Fruit fly (Drosophila melanogaster) whole organism, embryonic: ENCODE measurements around the gene mop.

Source experiments
- Atf3 ChIP-seq: fragments of 200-800 bp; sonication (Bioruptor generic); optimal IDR thresholded peaks from 3 replicates; lab custom pipeline; 2016; ENCODE audit warnings: missing biosample characterization, missing genetic modification characterization
- Bgb ChIP-seq: fragments of 200-800 bp; sonication (Bioruptor generic); IDR thresholded peaks from 2 replicates; pipeline ENCODE4 v1.3.6; 2022; ENCODE audit warnings: missing biosample characterization, missing genetic modification characterization; ENCODE audit not compliant: partially characterized antibody
- Bteb2 ChIP-seq: fragments of 200-800 bp; sonication (Bioruptor generic); optimal IDR thresholded peaks from 2 replicates; lab custom pipeline; 2016; ENCODE audit warnings: missing biosample characterization, missing genetic modification characterization
- CG10543 ChIP-seq: fragments of 200-800 bp; sonication (Bioruptor generic); optimal IDR thresholded peaks from 3 replicates; lab custom pipeline; 2017; ENCODE audit warnings: missing biosample characterization, mild to moderate bottlenecking, missing genetic modification characterization, moderate library complexity
- CG10654 ChIP-seq: fragments of 200-800 bp; sonication (Bioruptor generic); optimal IDR thresholded peaks from 2 replicates; lab custom pipeline; 2016; ENCODE audit warnings: missing biosample characterization, missing genetic modification characterization
- CG11504 ChIP-seq: fragments of 200-800 bp; sonication (Bioruptor generic); optimal IDR thresholded peaks from 3 replicates; lab custom pipeline; 2019; ENCODE audit warnings: missing biosample characterization, mild to moderate bottlenecking, missing genetic modification characterization, moderate library complexity
- CG11560 ChIP-seq: fragments of 200-800 bp; sonication (Bioruptor generic); IDR thresholded peaks from 3 replicates; pipeline ENCODE4 v1.3.6; 2022; ENCODE audit warnings: missing biosample characterization, missing genetic modification characterization
- CG11723 ChIP-seq: fragments of 200-800 bp; sonication (Bioruptor generic); optimal IDR thresholded peaks from 2 replicates; lab custom pipeline; 2017; ENCODE audit warnings: missing biosample characterization, mild to moderate bottlenecking, missing genetic modification characterization
- CG12236 ChIP-seq: fragments of 200-800 bp; sonication (Bioruptor generic); optimal IDR thresholded peaks from 2 replicates; lab custom pipeline; 2016; ENCODE audit warnings: missing biosample characterization, missing genetic modification characterization
- CG12391 ChIP-seq: fragments of 200-800 bp; sonication (Bioruptor generic); optimal IDR thresholded peaks from 3 replicates; lab custom pipeline; 2018; ENCODE audit warnings: missing biosample characterization, mild to moderate bottlenecking, missing genetic modification characterization, moderate library complexity
- CG12769 ChIP-seq: fragments of 200-800 bp; sonication (Bioruptor generic); optimal IDR thresholded peaks from 2 replicates; lab custom pipeline; 2019; ENCODE audit warnings: missing biosample characterization, mild to moderate bottlenecking, missing genetic modification characterization, moderate library complexity
- CG14710 ChIP-seq: fragments of 200-800 bp; sonication (Bioruptor generic); optimal IDR thresholded peaks from 3 replicates; lab custom pipeline; 2019; ENCODE audit warnings: missing biosample characterization, mild to moderate bottlenecking, missing genetic modification characterization, moderate library complexity
- CG15514 ChIP-seq: fragments of 200-800 bp; sonication (Bioruptor generic); optimal IDR thresholded peaks from 3 replicates; lab custom pipeline; 2017; ENCODE audit warnings: missing biosample characterization, missing genetic modification characterization, mild to moderate bottlenecking, moderate library complexity, missing genetic modification reagents
- CG15601 ChIP-seq: fragments of 200-800 bp; sonication (Bioruptor generic); optimal IDR thresholded peaks from 3 replicates; lab custom pipeline; 2019; ENCODE audit warnings: missing biosample characterization, mild to moderate bottlenecking, missing genetic modification characterization, moderate library complexity
- CG1602 ChIP-seq: fragments of 200-800 bp; sonication (Bioruptor generic); optimal IDR thresholded peaks from 3 replicates; lab custom pipeline; 2016; ENCODE audit warnings: missing biosample characterization, missing genetic modification characterization
- CG16863 ChIP-seq: fragments of 200-800 bp; sonication (Bioruptor generic); optimal IDR thresholded peaks from 3 replicates; lab custom pipeline; 2016; ENCODE audit warnings: missing biosample characterization, missing genetic modification characterization
- CG18476 ChIP-seq: fragments of 200-800 bp; sonication (Bioruptor generic); optimal IDR thresholded peaks from 2 replicates; lab custom pipeline; 2016; ENCODE audit warnings: missing biosample characterization, mild to moderate bottlenecking, missing genetic modification characterization
- CG2889 ChIP-seq: fragments of 200-800 bp; sonication (Bioruptor generic); IDR thresholded peaks from 3 replicates; pipeline ENCODE4 v1.3.6; 2022; ENCODE audit warnings: missing biosample characterization, missing genetic modification characterization
- CG33557 ChIP-seq: fragments of 200-800 bp; sonication (Bioruptor generic); optimal IDR thresholded peaks from 2 replicates; lab custom pipeline; 2019; ENCODE audit warnings: missing biosample characterization, mild to moderate bottlenecking, missing genetic modification characterization, moderate library complexity
- CG3838 ChIP-seq: fragments of 200-800 bp; sonication (Bioruptor generic); optimal IDR thresholded peaks from 3 replicates; lab custom pipeline; 2016; ENCODE audit warnings: missing biosample characterization, missing genetic modification characterization
- CG5953 ChIP-seq: fragments of 200-800 bp; sonication (Bioruptor generic); IDR thresholded peaks from 2 replicates; pipeline ENCODE4 v1.3.6; 2022; ENCODE audit warnings: missing biosample characterization, missing genetic modification characterization
- Camta ChIP-seq: fragments of 200-800 bp; sonication (Bioruptor generic); optimal IDR thresholded peaks from 2 replicates; lab custom pipeline; 2016; ENCODE audit warnings: missing biosample characterization, missing genetic modification characterization
- Chrac-16 ChIP-seq: fragments of 200-800 bp; sonication (Bioruptor generic); optimal IDR thresholded peaks from 3 replicates; lab custom pipeline; 2016; ENCODE audit warnings: missing biosample characterization, missing genetic modification characterization
- D ChIP-seq, 2 experiments: fragments of 200-800 bp in 1 of 2; fragments of >200 bp in 1 of 2; sonication (Bioruptor generic) in 1 of 2; optimal IDR thresholded peaks; 2 replicates in 1 of 2; 3 replicates in 1 of 2; lab custom pipeline; 2017; ENCODE audit warnings: mild to moderate bottlenecking in 1 of 2, missing biosample characterization in 1 of 2, missing genetic modification characterization in 1 of 2, missing genetic modification reagents in 1 of 2
- Dip2 ChIP-seq: fragments of 200-800 bp; sonication (Bioruptor generic); IDR thresholded peaks from 2 replicates; pipeline ENCODE4 v1.3.6; 2022; ENCODE audit warnings: missing biosample characterization, missing genetic modification characterization
- Ets65A ChIP-seq: fragments of 200-800 bp; sonication (Bioruptor generic); peaks from one replicate; lab custom pipeline; 2016; ENCODE audit warnings: missing biosample characterization, missing genetic modification characterization
- H2.0 ChIP-seq: fragments of 200-800 bp; sonication (Bioruptor generic); IDR thresholded peaks from 2 replicates; pipeline ENCODE4 v1.3.6; 2022; ENCODE audit warnings: missing biosample characterization, missing genetic modification characterization
- HLH3B ChIP-seq: fragments of 200-800 bp; sonication (Bioruptor generic); IDR thresholded peaks from 2 replicates; pipeline ENCODE4 v1.3.6; 2022; ENCODE audit warnings: missing biosample characterization, missing genetic modification characterization
- Hsf ChIP-seq: fragments of 200-800 bp; sonication (Bioruptor generic); optimal IDR thresholded peaks from 3 replicates; lab custom pipeline; 2016; ENCODE audit warnings: missing biosample characterization, missing genetic modification characterization
- Mad ChIP-seq: fragments of 200-800 bp; sonication (Bioruptor generic); optimal IDR thresholded peaks from 2 replicates; lab custom pipeline; 2016; ENCODE audit warnings: missing biosample characterization, missing genetic modification characterization
- Optix ChIP-seq: fragments of 200-800 bp; sonication (Bioruptor generic); IDR thresholded peaks from 3 replicates; pipeline ENCODE4 v1.3.6; 2022; ENCODE audit warnings: missing biosample characterization, missing genetic modification characterization
- Scr ChIP-seq: fragments of 200-800 bp; sonication (Bioruptor generic); IDR thresholded peaks from 2 replicates; pipeline ENCODE4 v1.3.6; 2022; ENCODE audit warnings: missing biosample characterization, missing genetic modification characterization; ENCODE audit not compliant: partially characterized antibody
- Stat92E ChIP-seq, 3 experiments: fragments of >200 bp in 2 of 3; fragments of 200-800 bp in 1 of 3; sonication (Bioruptor generic) in 1 of 3; optimal IDR thresholded peaks; 2 replicates each; lab custom pipeline; 2017 to 2019; ENCODE audit warnings: missing biosample characterization in 3 of 3, missing genetic modification characterization in 3 of 3, mild to moderate bottlenecking in 1 of 3, moderate library complexity in 1 of 3
- ash1 ChIP-seq: fragments of 200-800 bp; sonication (Bioruptor generic); optimal IDR thresholded peaks from 2 replicates; lab custom pipeline; 2018; ENCODE audit warnings: missing biosample characterization, mild to moderate bottlenecking, missing genetic modification characterization
- btn ChIP-seq: fragments of 200-800 bp; sonication (Bioruptor generic); optimal IDR thresholded peaks from 2 replicates; lab custom pipeline; 2016; ENCODE audit warnings: missing biosample characterization, missing genetic modification characterization
- dimm ChIP-seq: fragments of 200-800 bp; sonication (Bioruptor generic); IDR thresholded peaks from 2 replicates; pipeline ENCODE4 v1.3.6; 2022; ENCODE audit warnings: missing biosample characterization, missing genetic modification characterization
- dmrt99B ChIP-seq: fragments of 200-800 bp; sonication (Bioruptor generic); optimal IDR thresholded peaks from 2 replicates; lab custom pipeline; 2018; ENCODE audit warnings: missing biosample characterization, mild to moderate bottlenecking, missing genetic modification characterization, moderate library complexity
- ewg ChIP-seq: fragments of 200-800 bp; sonication (Bioruptor generic); optimal IDR thresholded peaks from 3 replicates; lab custom pipeline; 2017; ENCODE audit warnings: mild to moderate bottlenecking, missing biosample characterization, missing genetic modification reagents, missing genetic modification characterization
- fd3F ChIP-seq: fragments of 200-800 bp; sonication (Bioruptor generic); optimal IDR thresholded peaks from 2 replicates; lab custom pipeline; 2018; ENCODE audit warnings: missing biosample characterization, mild to moderate bottlenecking, missing genetic modification characterization, moderate library complexity
- gcm ChIP-seq: fragments of 200-800 bp; sonication (Bioruptor generic); optimal IDR thresholded peaks from 2 replicates; lab custom pipeline; 2019; ENCODE audit warnings: missing biosample characterization, mild to moderate bottlenecking, missing genetic modification characterization, moderate library complexity
- gsb ChIP-seq: fragments of 200-800 bp; sonication (Bioruptor generic); IDR thresholded peaks from 2 replicates; pipeline ENCODE4 v1.3.6; 2022; ENCODE audit warnings: missing biosample characterization, missing genetic modification characterization
- hth ChIP-seq: fragments of >200 bp; optimal IDR thresholded peaks from 2 replicates; lab custom pipeline; 2017; ENCODE audit warnings: inconsistent platforms
- lola ChIP-seq, 3 experiments: fragments of >200 bp in 2 of 3; fragments of 200-800 bp in 1 of 3; sonication (Bioruptor generic) in 1 of 3; optimal IDR thresholded peaks; 2 replicates each; lab custom pipeline; 2017 to 2019; ENCODE audit warnings: missing biosample characterization in 3 of 3, missing genetic modification characterization in 3 of 3, mild to moderate bottlenecking in 1 of 3, moderate library complexity in 1 of 3
- oc ChIP-seq: fragments of 200-800 bp; sonication (Bioruptor generic); optimal IDR thresholded peaks from 2 replicates; lab custom pipeline; 2018; ENCODE audit warnings: missing biosample characterization, mild to moderate bottlenecking, missing genetic modification characterization, moderate library complexity
- pfk ChIP-seq: fragments of 200-800 bp; sonication (Bioruptor generic); optimal IDR thresholded peaks from 2 replicates; lab custom pipeline; 2018; ENCODE audit warnings: missing biosample characterization, mild to moderate bottlenecking, missing genetic modification characterization, moderate library complexity
- shn ChIP-seq: fragments of 200-800 bp; sonication (Bioruptor generic); optimal IDR thresholded peaks from 3 replicates; lab custom pipeline; 2016; ENCODE audit warnings: missing biosample characterization, missing genetic modification characterization
- sima ChIP-seq: fragments of 200-800 bp; sonication (Bioruptor generic); optimal IDR thresholded peaks from 2 replicates; lab custom pipeline; 2016; ENCODE audit warnings: missing biosample characterization, missing genetic modification characterization
- tio ChIP-seq: fragments of 200-800 bp; sonication (Bioruptor generic); optimal IDR thresholded peaks from 2 replicates; lab custom pipeline; 2017; ENCODE audit warnings: missing biosample characterization, missing genetic modification characterization, inconsistent platforms
- unpg ChIP-seq: fragments of 200-800 bp; sonication (Bioruptor generic); optimal IDR thresholded peaks from 3 replicates; lab custom pipeline; 2018; ENCODE audit warnings: missing biosample characterization, mild to moderate bottlenecking, missing genetic modification characterization, moderate library complexity

mop gene

DNA sequence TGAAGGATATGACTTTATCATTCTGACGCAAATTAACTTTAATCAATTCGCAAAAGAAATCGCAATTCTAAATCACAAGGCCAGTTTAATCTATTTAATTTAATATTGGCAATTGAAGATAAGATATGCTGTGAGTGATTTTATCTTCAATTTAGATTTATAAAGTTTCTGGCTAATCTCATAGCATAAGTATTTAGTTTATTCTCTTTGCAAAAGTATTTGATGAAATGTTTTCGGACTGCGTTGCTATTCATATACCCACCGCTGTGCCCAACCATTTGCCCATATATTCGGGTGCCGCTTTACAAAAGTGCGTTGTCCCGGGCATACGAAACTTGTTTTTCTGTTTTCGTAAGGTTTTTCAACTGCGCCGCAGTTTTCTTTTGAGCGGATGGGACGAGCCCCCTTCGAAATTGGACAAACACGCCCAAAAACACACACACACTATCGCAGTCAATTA is 9.1 kb upstream of the mop start (continued):
- TF ChIP-seq fd3F (GFP tag; lab: Kevin White, UChicago), result peak; percentile 95
- no peak for TF ChIP-seq D (optimal IDR thresholded peaks at IDR 0.05; lab: Kevin White, UChicago)
- peak; percentile 98 for TF ChIP-seq D (GFP tag; optimal IDR thresholded peaks at IDR 0.05; lab: Kevin White, UChicago)
- peak; percentile 98 for TF ChIP-seq tio (GFP tag; lab: Kevin White, UChicago)
- TF ChIP-seq oc (tag; lab: Kevin White, UChicago), result peak; percentile 91
- peak; percentile 82 for TF ChIP-seq gsb (GFP tag; lab: Robert Waterston, UW)
- peak in 1 of 3 experiments; percentile 94 for TF ChIP-seq Stat92E (GFP tag; optimal IDR thresholded peaks at IDR 0.05; lab: Kevin White, UChicago)
- TF ChIP-seq Ets65A, result peak; percentile 99
- peak; percentile 75 for TF ChIP-seq btn (GFP tag; lab: Kevin White, UChicago)
- peak; percentile 86 for TF ChIP-seq CG12769 (tag; lab: Kevin White, UChicago)
- TF ChIP-seq sima, result peak; percentile 82
- peak; percentile 93 for TF ChIP-seq shn (GFP tag; lab: Kevin White, UChicago)
- peak; percentile 91 for TF ChIP-seq CG3838 (GFP tag; lab: Kevin White, UChicago)
- TF ChIP-seq Chrac-16 (GFP tag; lab: Kevin White, UChicago), result peak; percentile 96
- TF ChIP-seq dmrt99B (tag; lab: Kevin White, UChicago), result peak; percentile 98
- peak; percentile 77 for TF ChIP-seq Optix (GFP tag; lab: Robert Waterston, UW)
- peak; percentile 98 for TF ChIP-seq CG12391 (tag; lab: Kevin White, UChicago)
- peak; percentile 94 for TF ChIP-seq CG12236 (GFP tag; lab: Kevin White, UChicago)
- peak; percentile 89 for TF ChIP-seq ewg (GFP tag; lab: Kevin White, UChicago)
- no peak for TF ChIP-seq hth (lab: Kevin White, UChicago)
- peak; percentile 81 for TF ChIP-seq CG11560 (tag; lab: Robert Waterston, UW)
- no peak for TF ChIP-seq Scr (GFP tag; lab: Robert Waterston, UW)
- TF ChIP-seq CG33557, result peak; percentile 98
- peak; percentile 91 for TF ChIP-seq CG15514 (GFP tag; lab: Kevin White, UChicago)
- peak in 1 of 3 experiments; percentile 98 for TF ChIP-seq lola (GFP tag; optimal IDR thresholded peaks at IDR 0.05; lab: Kevin White, UChicago)
- no peak for TF ChIP-seq Bgb
- TF ChIP-seq CG2889 (GFP tag; lab: Robert Waterston, UW), result peak; percentile 78; the same call in 2 of the 3 replicates
- peak; percentile 93 for TF ChIP-seq Mad (GFP tag; lab: Kevin White, UChicago)
- peak; percentile 97 for TF ChIP-seq CG18476 (GFP tag; lab: Kevin White, UChicago)
- TF ChIP-seq Hsf (GFP tag; lab: Kevin White, UChicago), result peak; percentile 96
- TF ChIP-seq Bteb2 (GFP tag; lab: Kevin White, UChicago), result peak; percentile 94
- 0 out of 2 replicates have a peak, but pooled peaks have one; percentile 68 for TF ChIP-seq Dip2 (GFP tag; lab: Robert Waterston, UW)
- TF ChIP-seq CG15601, result peak; percentile 96
- TF ChIP-seq dimm (GFP tag; lab: Robert Waterston, UW), result peak; percentile 64
- peak; percentile 97 for TF ChIP-seq CG11504 (tag; lab: Kevin White, UChicago)
- peak; percentile 96 for TF ChIP-seq unpg (GFP tag; lab: Kevin White, UChicago)
- TF ChIP-seq ash1 (GFP tag; lab: Kevin White, UChicago), result peak; percentile 15
- TF ChIP-seq CG11723 (GFP tag; lab: Kevin White, UChicago), result peak; percentile 96
- peak; percentile 98 for TF ChIP-seq CG10543
- peak; percentile 95 for TF ChIP-seq CG1602 (GFP tag; lab: Kevin White, UChicago)
- TF ChIP-seq pfk, result peak; percentile 35
- peak; percentile 98 for TF ChIP-seq gcm (GFP tag; lab: Kevin White, UChicago)
- peak; percentile 97 for TF ChIP-seq CG14710 (tag; lab: Kevin White, UChicago)
- TF ChIP-seq Camta (GFP tag; lab: Kevin White, UChicago), result peak; percentile 95
- no peak; the same call in 1 of the 2 replicates for TF ChIP-seq CG5953 (GFP tag; lab: Robert Waterston, UW)
- peak; percentile 83; the same call in 1 of the 2 replicates for TF ChIP-seq H2.0 (GFP tag; lab: Robert Waterston, UW)
- peak; percentile 88 for TF ChIP-seq HLH3B
- peak; percentile 93 for TF ChIP-seq CG10654 (GFP tag; lab: Kevin White, UChicago)
- TF ChIP-seq Atf3, result peak; percentile 92
- peak; percentile 94 for TF ChIP-seq CG16863 (GFP tag; lab: Kevin White, UChicago)
